Fruit fly (Drosophila melanogaster): Measurements from ENCODE around the gene Mrp5.

Mrp5 gene

dm6 chr3R:19875118-19875887 is at the start of gene Mrp5:
TSS of gene Mrp5 (minus strand) at chr3R:19875678.
- TF ChIP-seq fru (GFP tag; optimal IDR thresholded peaks at IDR 0.05), result peak; percentile 23
- TF ChIP-seq Hr83 (GFP tag; optimal IDR thresholded peaks at IDR 0.05; ENCODE audit: poor library complexity, severe bottlenecking), result peak; percentile 71
- TF ChIP-seq h (GFP tag; optimal IDR thresholded peaks at IDR 0.05), result peak; percentile 60
- peak in 1 of 2 experiments; percentile 13 for TF ChIP-seq foxo (GFP tag; optimal IDR thresholded peaks at IDR 0.05)
- peak in 1 of 2 experiments; percentile 83 for TF ChIP-seq dl (GFP tag; optimal IDR thresholded peaks at IDR 0.05; ENCODE audit: insufficient read depth in 1 of 2, partially characterized antibody in 2 of 2)
- peak; percentile 82 for TF ChIP-seq psq (GFP tag; optimal IDR thresholded peaks at IDR 0.05)
- TF ChIP-seq dsf (GFP tag; optimal IDR thresholded peaks at IDR 0.05; ENCODE audit: borderline replicate concordance), result no peak
- TF ChIP-seq Dif (GFP tag; optimal IDR thresholded peaks at IDR 0.05; ENCODE audit: partially characterized antibody), result peak; percentile 74
- TF ChIP-seq rgr (GFP tag; optimal IDR thresholded peaks at IDR 0.05), result no peak
- peak; percentile 12 for TF ChIP-seq br (GFP tag; optimal IDR thresholded peaks at IDR 0.05)
- TF ChIP-seq pan (optimal IDR thresholded peaks at IDR 0.05), result no peak

DNA sequence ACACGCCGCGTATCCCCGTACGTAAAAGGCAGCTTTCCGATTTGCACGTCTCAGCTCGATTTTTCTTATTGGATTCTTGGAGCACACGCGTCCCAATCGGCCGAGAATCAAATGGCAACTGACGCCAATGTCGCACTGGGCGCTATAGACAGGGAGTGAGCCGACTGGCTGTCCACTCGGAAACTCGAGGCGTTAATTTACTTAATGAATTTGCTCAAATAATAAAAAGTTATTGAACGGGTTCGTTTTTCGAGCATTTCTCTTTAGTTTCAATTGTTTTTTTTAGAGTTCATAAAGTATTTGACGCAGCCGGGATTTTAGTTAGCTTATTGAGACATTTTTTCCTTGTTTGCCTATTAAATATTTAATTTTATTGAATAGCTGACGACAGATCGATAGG is 49.8 kb upstream of the Mrp5 start, which contains the start of gene CG4462:
CG4462 (minus strand) TSS at position 101 of the 400 bp plus-strand sequence.
- TF ChIP-seq Hnf4 (GFP tag; optimal IDR thresholded peaks at IDR 0.05), result no peak
- TF ChIP-seq Vsx2 (GFP tag; optimal IDR thresholded peaks at IDR 0.05; ENCODE audit: partially characterized antibody), result no peak

DNA sequence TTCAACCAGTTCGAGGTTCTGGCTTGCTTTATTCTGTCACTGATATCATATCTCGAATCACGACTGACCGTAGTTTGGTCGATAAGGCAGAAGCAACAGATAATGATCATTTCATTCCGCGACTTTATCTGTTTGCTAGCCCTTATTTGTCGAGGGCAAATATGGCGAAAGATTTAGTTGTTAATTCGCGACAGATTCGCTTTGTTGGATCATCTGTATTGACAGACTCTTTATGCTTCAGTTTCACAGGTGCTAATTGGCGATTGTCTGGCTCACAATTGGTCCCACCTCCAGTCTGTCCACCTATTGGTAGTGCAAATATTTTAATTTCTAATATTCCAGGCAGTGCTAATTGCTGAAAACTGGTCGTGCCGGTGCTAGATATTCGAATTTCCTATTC is 48.9 kb upstream of the Mrp5 start:
- TF ChIP-seq h (GFP tag; optimal IDR thresholded peaks at IDR 0.05), result peak; percentile 50
- peak; percentile 38 for TF ChIP-seq Hr83 (GFP tag; optimal IDR thresholded peaks at IDR 0.05; ENCODE audit: poor library complexity, severe bottlenecking)
- TF ChIP-seq rgr (GFP tag; optimal IDR thresholded peaks at IDR 0.05), result peak; percentile 65
- TF ChIP-seq Myc (optimal IDR thresholded peaks at IDR 0.05), result no peak
- peak; percentile 34 for TF ChIP-seq br (GFP tag; optimal IDR thresholded peaks at IDR 0.05)

- TF ChIP-seq Vsx2 (GFP tag; optimal IDR thresholded peaks at IDR 0.05; ENCODE audit: partially characterized antibody) (no peak), Jra (GFP tag; optimal IDR thresholded peaks at IDR 0.05) (no peak), Dif (GFP tag; optimal IDR thresholded peaks at IDR 0.05; ENCODE audit: partially characterized antibody) (no peak), jim (GFP tag; optimal IDR thresholded peaks at IDR 0.05) (no peak), Hr83 (GFP tag; optimal IDR thresholded peaks at IDR 0.05; ENCODE audit: poor library complexity, severe bottlenecking) (no peak), Hnf4 (GFP tag; optimal IDR thresholded peaks at IDR 0.05) (no peak), Mio (GFP tag; optimal IDR thresholded peaks at IDR 0.05) (no peak), dsf (GFP tag; optimal IDR thresholded peaks at IDR 0.05; ENCODE audit: borderline replicate concordance) (no peak), brk (GFP tag; optimal IDR thresholded peaks at IDR 0.05) (no peak), br (GFP tag; optimal IDR thresholded peaks at IDR 0.05) (no peak), CG32264 (GFP tag; optimal IDR thresholded peaks at IDR 0.05) (no peak)
These were observed 42.7 kb upstream of the Mrp5 start, which contains the start of gene CG4770 for dm6 chr3R:19918207-19918606. TSS of gene CG4770 (plus strand) at chr3R:19918507.

DNA sequence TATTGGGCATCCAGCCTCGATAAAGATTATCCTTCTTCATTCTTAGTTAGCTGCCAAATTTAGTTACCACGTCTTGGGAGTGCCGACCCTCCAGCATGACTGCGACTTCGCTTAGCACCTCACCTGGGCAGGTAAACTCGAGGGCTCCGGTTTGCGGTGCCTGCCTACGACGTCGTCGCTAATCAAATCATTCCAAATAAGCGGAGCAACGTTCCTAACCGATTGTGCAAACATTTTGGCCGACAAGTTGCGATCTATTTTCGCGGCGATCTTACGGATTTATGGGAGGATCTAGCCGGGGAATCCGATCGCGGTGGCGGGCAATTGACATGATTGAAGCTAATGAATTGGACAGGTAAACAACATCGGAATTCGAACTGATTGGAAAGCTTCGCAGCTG is 42.3 kb upstream of the Mrp5 start, which contains the start of gene CG4465:
CG4465 (minus strand) TSS at position 101 of the 400 bp plus-strand sequence.
- TF ChIP-seq Abd-B (GFP tag; optimal IDR thresholded peaks at IDR 0.05) (no peak), h (GFP tag; optimal IDR thresholded peaks at IDR 0.05) (no peak)

DNA sequence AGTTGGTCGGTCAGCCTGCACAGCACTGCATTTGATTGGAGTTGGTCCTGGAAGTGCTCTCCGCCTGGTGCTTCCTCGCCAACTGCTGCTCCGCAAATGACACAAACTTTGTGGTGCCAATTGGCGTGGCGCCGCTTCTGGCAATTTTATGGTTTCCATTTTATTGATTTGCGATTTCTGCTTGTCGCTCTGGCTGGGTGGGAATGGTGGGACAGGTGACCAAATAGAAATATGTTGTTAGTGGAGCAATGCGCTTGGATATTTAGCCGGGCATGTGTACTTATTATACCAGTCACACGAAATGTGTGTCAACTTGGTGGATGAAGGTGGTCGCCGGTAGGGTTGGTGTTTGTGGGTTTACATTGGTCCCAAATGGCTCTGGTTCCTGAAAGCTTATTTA is 39.8 kb upstream of the Mrp5 start, which contains the start of the genes Xport-A and Xport-B:
Xport-A (minus strand) TSS at position 101 of the 400 bp plus-strand sequence.
Xport-B (minus strand) TSS at position 101 of the 400 bp plus-strand sequence.
- TF ChIP-seq foxo (GFP tag; optimal IDR thresholded peaks at IDR 0.05), result no peak
- TF ChIP-seq sage (GFP tag; optimal IDR thresholded peaks at IDR 0.05), result no peak
- TF ChIP-seq woc (GFP tag; optimal IDR thresholded peaks at IDR 0.05), result no peak
- no peak for TF ChIP-seq rgr (GFP tag; optimal IDR thresholded peaks at IDR 0.05)
- no peak for TF ChIP-seq dsf (GFP tag; optimal IDR thresholded peaks at IDR 0.05; ENCODE audit: borderline replicate concordance)
- no peak for TF ChIP-seq Hnf4 (GFP tag; optimal IDR thresholded peaks at IDR 0.05)
- TF ChIP-seq OdsH (GFP tag; optimal IDR thresholded peaks at IDR 0.05), result no peak
- TF ChIP-seq Dif (GFP tag; optimal IDR thresholded peaks at IDR 0.05; ENCODE audit: partially characterized antibody), result no peak
- no peak for TF ChIP-seq Hr83 (GFP tag; optimal IDR thresholded peaks at IDR 0.05; ENCODE audit: poor library complexity, severe bottlenecking)
- no peak for TF ChIP-seq dl (GFP tag; optimal IDR thresholded peaks at IDR 0.05; ENCODE audit: insufficient read depth in 1 of 2, partially characterized antibody in 2 of 2)

dm6 chr3R:19911030-19911429 is 35.6 kb upstream of the Mrp5 start:
- TF ChIP-seq Hr83 (GFP tag; optimal IDR thresholded peaks at IDR 0.05; ENCODE audit: poor library complexity, severe bottlenecking), result no peak

All from whole organism, wandering third instar larva.